Fruit fly (Drosophila melanogaster) whole organism, prepupa: Measurements from ENCODE around the gene unc.

Experiments used
- CG10669 ChIP-seq: fragments of 200-800 bp; sonication (Bioruptor generic); optimal IDR thresholded peaks from 3 replicates; lab custom pipeline; 2018; ENCODE audit warnings: missing biosample characterization, mild to moderate bottlenecking, missing genetic modification characterization, moderate library complexity
- Hr4 ChIP-seq: fragments of 200-800 bp; sonication (Bioruptor generic); optimal IDR thresholded peaks from 3 replicates; lab custom pipeline; 2016; ENCODE audit warnings: missing biosample characterization, missing genetic modification characterization
- Sox14 ChIP-seq: fragments of 200-800 bp; sonication (Bioruptor generic); optimal IDR thresholded peaks from 3 replicates; lab custom pipeline; 2016; ENCODE audit warnings: missing biosample characterization, missing genetic modification characterization
- acj6 ChIP-seq: fragments of 200-800 bp; sonication (Bioruptor generic); optimal IDR thresholded peaks from 3 replicates; lab custom pipeline; 2016; ENCODE audit warnings: missing biosample characterization, missing genetic modification characterization

DNA sequence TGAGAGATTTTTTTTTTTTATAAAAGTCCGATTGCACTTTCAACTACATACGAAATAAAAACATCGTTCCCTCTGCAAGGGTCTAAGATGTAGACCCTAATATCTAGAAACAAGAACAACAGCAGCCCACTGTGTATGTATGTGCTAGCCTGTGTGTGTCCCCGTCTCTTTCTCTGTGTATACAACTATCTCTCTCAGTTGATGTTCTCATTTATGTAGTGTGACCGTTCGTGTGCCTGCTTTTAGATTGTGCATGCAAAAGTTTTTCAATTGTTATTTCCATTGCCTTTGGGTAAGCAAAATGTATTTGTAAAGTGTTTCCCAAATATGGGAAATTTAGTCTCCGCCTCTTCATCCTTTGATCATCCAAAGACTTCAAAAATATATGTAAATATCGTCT lies 36.4 kb downstream of the unc start:
- TF ChIP-seq acj6 (GFP tag; lab: Kevin White, UChicago) (no peak), Hr4 (GFP tag; lab: Kevin White, UChicago) (no peak), Sox14 (GFP tag; lab: Kevin White, UChicago) (no peak), CG10669 (GFP tag; lab: Kevin White, UChicago) (no peak)
